Fruit fly (Drosophila melanogaster): ENCODE data around the gene Ubr3.

Ubr3 gene

DNA sequence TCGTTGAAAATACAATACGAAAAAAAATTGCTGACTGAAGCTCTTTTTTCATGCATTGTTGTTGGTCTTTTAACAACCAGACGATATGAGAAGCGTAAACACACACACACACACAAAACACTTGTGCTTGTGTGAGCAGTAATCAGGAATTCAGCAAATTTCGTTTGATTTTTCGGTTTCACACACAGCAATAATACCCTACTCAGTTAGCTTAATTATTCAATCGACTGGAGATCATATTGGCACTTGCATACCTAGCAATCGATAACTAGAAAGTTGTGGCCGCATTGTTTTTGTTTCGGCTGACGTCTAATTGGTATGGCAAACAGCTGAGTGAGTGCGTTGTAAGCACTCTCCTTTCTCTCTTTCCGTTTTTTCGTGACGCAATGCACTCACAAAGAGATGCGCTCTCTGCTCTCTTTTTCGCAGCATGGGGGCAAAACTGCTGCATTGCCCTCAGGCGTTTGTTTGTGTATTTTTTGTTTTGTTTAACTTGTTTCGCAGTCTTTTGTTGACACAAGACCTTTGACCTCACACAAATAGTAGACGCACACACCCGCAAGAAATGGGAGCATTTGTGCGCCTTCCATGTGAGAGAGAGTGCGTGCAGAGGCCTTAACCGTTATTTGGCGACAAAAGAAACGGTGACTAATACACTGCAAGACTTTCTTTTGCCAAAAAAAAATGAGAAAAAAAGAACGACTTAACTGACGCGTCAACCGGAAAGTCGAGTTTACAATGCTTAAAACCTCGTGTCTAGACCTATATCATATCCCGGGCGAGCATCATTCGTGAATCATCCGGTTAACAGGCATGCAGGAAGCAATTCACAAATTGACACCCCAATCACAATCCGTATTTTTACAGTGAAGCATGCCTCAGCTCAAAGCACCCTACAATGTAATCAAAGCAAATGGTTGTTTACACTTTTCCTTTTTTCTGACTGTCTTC lies 9.4 kb downstream of the Ubr3 start (continued):
- TF ChIP-seq CG11504 (tag; optimal IDR thresholded peaks at IDR 0.05) = no peak
- no peak for TF ChIP-seq CG14965 (GFP tag; optimal IDR thresholded peaks at IDR 0.05; ENCODE audit: borderline replicate concordance)
- TF ChIP-seq CG7745 (tag; optimal IDR thresholded peaks at IDR 0.05) = no peak
- no peak for TF ChIP-seq Mrtf (GFP tag; IDR thresholded peaks at IDR 0.05)
- TF ChIP-seq CG1647 (GFP tag; optimal IDR thresholded peaks at IDR 0.05) = no peak
- TF ChIP-seq CG12071 (GFP tag; optimal IDR thresholded peaks at IDR 0.05) = no peak
- no peak for TF ChIP-seq CG6254 (GFP tag; optimal IDR thresholded peaks at IDR 0.05)
- TF ChIP-seq E2f2 (GFP tag; IDR thresholded peaks at IDR 0.05) = peak; percentile 7; the same call in 1 of the 2 replicates
- TF ChIP-seq CG11696 (GFP tag; IDR thresholded peaks at IDR 0.05) = no peak
- peak; percentile 17 for TF ChIP-seq vfl (GFP tag; optimal IDR thresholded peaks at IDR 0.05)
- peak; percentile 42 for TF ChIP-seq Deaf1 (tag; optimal IDR thresholded peaks at IDR 0.05)
- TF ChIP-seq CG7271 (tag; optimal IDR thresholded peaks at IDR 0.05) = no peak
- no peak for TF ChIP-seq cad (GFP tag; optimal IDR thresholded peaks at IDR 0.05)
- TF ChIP-seq abd-A (tag; optimal IDR thresholded peaks at IDR 0.05) = peak; percentile 38
- TF ChIP-seq inv (GFP tag; IDR thresholded peaks at IDR 0.05; ENCODE audit: partially characterized antibody) = no peak
- TF ChIP-seq ind (GFP tag; optimal IDR thresholded peaks at IDR 0.05) = peak; percentile 43
- TF ChIP-seq CG8924 (tag; optimal IDR thresholded peaks at IDR 0.05) = no peak
- TF ChIP-seq NC2α (GFP tag; optimal IDR thresholded peaks at IDR 0.05) = no peak
- TF ChIP-seq CG17385 (GFP tag; optimal IDR thresholded peaks at IDR 0.05) = no peak
- no peak for TF ChIP-seq tio (GFP tag; optimal IDR thresholded peaks at IDR 0.05)
- TF ChIP-seq chm (GFP tag; IDR thresholded peaks at IDR 0.05) = no peak
- no peak for TF ChIP-seq Oaz (GFP tag; IDR thresholded peaks at IDR 0.05)
- TF ChIP-seq fd102C (GFP tag; optimal IDR thresholded peaks at IDR 0.05) = no peak
- peak; percentile 34 for TF ChIP-seq CG1603 (tag; optimal IDR thresholded peaks at IDR 0.05)
- no peak for TF ChIP-seq Atf3 (GFP tag; optimal IDR thresholded peaks at IDR 0.05)
- TF ChIP-seq jumu (GFP tag; optimal IDR thresholded peaks at IDR 0.05) = no peak
- TF ChIP-seq Asciz (GFP tag; optimal IDR thresholded peaks at IDR 0.05) = peak; percentile 49
- TF ChIP-seq Kr (GFP tag; optimal IDR thresholded peaks at IDR 0.05) = no peak
- peak; percentile 3 for TF ChIP-seq CG9727 (GFP tag; optimal IDR thresholded peaks at IDR 0.05)
- no peak for TF ChIP-seq Poxn (GFP tag; IDR thresholded peaks at IDR 0.05)
- no peak for TF ChIP-seq gsb-n (tag; optimal IDR thresholded peaks at IDR 0.05)
- TF ChIP-seq dan (GFP tag; IDR thresholded peaks at IDR 0.05) = no peak
- no peak for TF ChIP-seq repo (GFP tag; optimal IDR thresholded peaks at IDR 0.05)
- TF ChIP-seq CG10543 (GFP tag; optimal IDR thresholded peaks at IDR 0.05) = peak; percentile 56
- no peak for TF ChIP-seq CTCF (GFP tag; optimal IDR thresholded peaks at IDR 0.05)
- TF ChIP-seq BEAF-32 (GFP tag; optimal IDR thresholded peaks at IDR 0.05) = no peak
- TF ChIP-seq cg (GFP tag; optimal IDR thresholded peaks at IDR 0.05) = peak; percentile 92
- no peak for TF ChIP-seq Lpt (GFP tag; optimal IDR thresholded peaks at IDR 0.05)
- no peak for TF ChIP-seq CG7357 (GFP tag; IDR thresholded peaks at IDR 0.05)
- TF ChIP-seq Oli (tag; optimal IDR thresholded peaks at IDR 0.05) = no peak
- TF ChIP-seq sisA (GFP tag; IDR thresholded peaks at IDR 0.05) = 0 out of 2 replicates have a peak, but pooled peaks have one; percentile 15
- no peak for TF ChIP-seq CG4730 (GFP tag; IDR thresholded peaks at IDR 0.05)
- no peak for TF ChIP-seq Sry-β (GFP tag; optimal IDR thresholded peaks at IDR 0.05)
- peak; percentile 50 for TF ChIP-seq grau (tag; optimal IDR thresholded peaks at IDR 0.05)
- TF ChIP-seq H2.0 (GFP tag; IDR thresholded peaks at IDR 0.05) = no peak
- 0 out of 4 replicates have a peak, but pooled peaks have one; percentile 37 for TF ChIP-seq Dll (GFP tag; IDR thresholded peaks at IDR 0.05; ENCODE audit: partially characterized antibody)
- peak; percentile 68 for TF ChIP-seq zf30C (GFP tag; optimal IDR thresholded peaks at IDR 0.05)
- TF ChIP-seq CG18262 (tag; optimal IDR thresholded peaks at IDR 0.05) = peak; percentile 46
- no peak for TF ChIP-seq CG18476 (GFP tag; optimal IDR thresholded peaks at IDR 0.05)

All from whole organism, embryonic.